Fruit fly (Drosophila melanogaster): ENCODE measurements around the gene Rubicon.

The Rubicon gene

DNA sequence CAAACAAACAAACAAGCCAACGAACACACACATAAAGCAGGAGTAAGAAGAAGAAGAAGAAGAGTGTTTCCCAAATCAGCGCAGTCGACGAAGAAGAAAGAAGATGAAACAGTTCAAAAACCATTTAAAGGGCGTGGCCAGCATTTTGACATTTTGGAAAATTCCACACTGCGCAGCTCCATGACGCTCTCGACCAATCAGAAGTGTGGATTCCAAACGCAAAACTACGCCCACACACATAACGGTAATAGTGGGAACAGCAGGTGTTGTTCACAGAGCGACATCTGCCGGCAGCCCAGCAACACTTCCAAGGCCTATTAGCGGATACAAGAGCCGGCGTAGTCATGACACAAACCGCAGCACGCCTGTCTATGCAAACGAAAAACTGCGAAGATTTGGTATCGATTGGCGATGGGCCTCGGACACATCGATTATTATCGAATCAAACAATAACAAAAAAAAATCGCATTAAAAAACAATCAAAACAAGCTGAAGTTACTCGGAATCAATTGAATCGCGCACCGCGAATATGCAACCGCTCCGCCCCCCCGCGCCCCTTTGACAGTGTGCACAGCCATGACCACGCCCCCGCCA lies at the start of gene Rubicon:
TSS of gene Rubicon (plus strand) at position 433 of the 594 bp plus-strand sequence.
- TF ChIP-seq CG6854 (GFP tag; optimal IDR thresholded peaks at IDR 0.05) = peak; percentile 5
- TF ChIP-seq achi (GFP tag; optimal IDR thresholded peaks at IDR 0.05) = peak; percentile 4
- peak; percentile 53 for TF ChIP-seq Ets96B (tag; optimal IDR thresholded peaks at IDR 0.05)
- TF ChIP-seq esn (GFP tag; optimal IDR thresholded peaks at IDR 0.05) = peak; percentile 0
- peak; percentile 9 for TF ChIP-seq pdm3 (GFP tag; optimal IDR thresholded peaks at IDR 0.05)
- TF ChIP-seq dsx (GFP tag; optimal IDR thresholded peaks at IDR 0.05; ENCODE audit: poor library complexity, severe bottlenecking) = peak; percentile 49
- peak; percentile 44 for TF ChIP-seq svp (GFP tag)
- no peak for TF ChIP-seq Blimp-1 (GFP tag; optimal IDR thresholded peaks at IDR 0.05)
- no peak for TF ChIP-seq lz (GFP tag; optimal IDR thresholded peaks at IDR 0.05)
- no peak for TF ChIP-seq Met (GFP tag; optimal IDR thresholded peaks at IDR 0.05)
- TF ChIP-seq Ets21C (GFP tag; optimal IDR thresholded peaks at IDR 0.05) = no peak
- peak; percentile 81 for TF ChIP-seq CG6276 (GFP tag; optimal IDR thresholded peaks at IDR 0.05)
- no peak for TF ChIP-seq CG31627 (GFP tag; optimal IDR thresholded peaks at IDR 0.05)
- TF ChIP-seq CG8632 (GFP tag; optimal IDR thresholded peaks at IDR 0.05) = no peak
- TF ChIP-seq cyc (GFP tag; optimal IDR thresholded peaks at IDR 0.05) = peak; percentile 33
- peak; percentile 58 for TF ChIP-seq spab (GFP tag; optimal IDR thresholded peaks at IDR 0.05)
- TF ChIP-seq Hr4 (GFP tag; optimal IDR thresholded peaks at IDR 0.05) = no peak
- peak; percentile 64 for TF ChIP-seq CG16779 (tag; optimal IDR thresholded peaks at IDR 0.05)
- TF ChIP-seq CG1621 (tag; optimal IDR thresholded peaks at IDR 0.05) = peak; percentile 77
- peak; percentile 68 for TF ChIP-seq Gug (GFP tag; IDR thresholded peaks at IDR 0.05)
- no peak for TF ChIP-seq Sox102F (GFP tag; optimal IDR thresholded peaks at IDR 0.05)
- peak; percentile 29 for TF ChIP-seq CG3919 (GFP tag; optimal IDR thresholded peaks at IDR 0.05)
- peak; percentile 42 for TF ChIP-seq dac (GFP tag; optimal IDR thresholded peaks at IDR 0.05)
- TF ChIP-seq CG3032 (tag; optimal IDR thresholded peaks at IDR 0.05) = peak; percentile 53
- TF ChIP-seq CG6163 (GFP tag; IDR thresholded peaks at IDR 0.05) = peak; percentile 84
- peak; percentile 4 for TF ChIP-seq OdsH (GFP tag; optimal IDR thresholded peaks at IDR 0.05)
- TF ChIP-seq CG10669 (GFP tag; optimal IDR thresholded peaks at IDR 0.05) = peak; percentile 60
- TF ChIP-seq ss (GFP tag; optimal IDR thresholded peaks at IDR 0.05) = peak; percentile 67 to 71
- TF ChIP-seq vri (GFP tag; optimal IDR thresholded peaks at IDR 0.05) = no peak
- peak; percentile 19 for TF ChIP-seq Eip78C (GFP tag)
- TF ChIP-seq eg (GFP tag; IDR thresholded peaks at IDR 0.05) = peak; percentile 88
- TF ChIP-seq CG8119 (GFP tag; IDR thresholded peaks at IDR 0.05) = peak; percentile 82
- peak in 1 of 2 experiments; percentile 66 for TF ChIP-seq salr (GFP tag; optimal IDR thresholded peaks at IDR 0.05)
- peak; percentile 62 for TF ChIP-seq fkh (GFP tag; optimal IDR thresholded peaks at IDR 0.05)
- peak; percentile 75 for TF ChIP-seq CG6808 (GFP tag; optimal IDR thresholded peaks at IDR 0.05)
- TF ChIP-seq CG9139 (GFP tag; optimal IDR thresholded peaks at IDR 0.05) = peak; percentile 79
- peak; percentile 41 for TF ChIP-seq CG32006 (GFP tag; optimal IDR thresholded peaks at IDR 0.05)
- peak; percentile 50 for TF ChIP-seq fd59A (GFP tag; optimal IDR thresholded peaks at IDR 0.05)
- TF ChIP-seq Sox14 (GFP tag; optimal IDR thresholded peaks at IDR 0.05) = peak; percentile 39
- TF ChIP-seq CG15336 (GFP tag; IDR thresholded peaks at IDR 0.05) = peak; percentile 70

DNA sequence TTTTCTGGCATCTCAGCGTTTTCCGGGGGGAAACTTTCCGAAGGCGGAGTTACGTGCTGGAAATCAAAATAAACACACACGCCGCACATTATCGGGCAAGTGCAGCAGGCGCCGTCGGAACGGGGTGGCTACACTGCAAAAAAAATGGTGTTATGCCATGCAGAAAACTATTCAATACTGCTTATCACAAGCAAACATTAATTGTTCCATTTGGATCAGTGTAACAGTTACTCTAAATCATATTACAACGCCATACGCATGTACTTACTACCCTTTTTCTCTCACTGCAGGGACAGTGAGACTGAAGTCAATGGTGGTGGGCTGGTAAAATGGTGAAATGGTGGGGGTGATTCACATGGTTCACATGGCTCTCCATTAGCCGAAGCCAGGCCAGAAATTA lies 49.7 kb upstream of the Rubicon start:
- no peak for TF ChIP-seq Ets96B (tag; optimal IDR thresholded peaks at IDR 0.05)
- no peak for TF ChIP-seq Sox15 (GFP tag; optimal IDR thresholded peaks at IDR 0.05)
- peak; percentile 1 for TF ChIP-seq topi (GFP tag; optimal IDR thresholded peaks at IDR 0.05)
- no peak for TF ChIP-seq CG8632 (GFP tag; optimal IDR thresholded peaks at IDR 0.05)
- peak; percentile 15 for TF ChIP-seq fkh (GFP tag; optimal IDR thresholded peaks at IDR 0.05)
- no peak for TF ChIP-seq CG3032 (tag; optimal IDR thresholded peaks at IDR 0.05)
- no peak for TF ChIP-seq CG11762 (GFP tag; optimal IDR thresholded peaks at IDR 0.05; ENCODE audit: insufficient read depth)
- TF ChIP-seq Sox14 (GFP tag; optimal IDR thresholded peaks at IDR 0.05) = no peak
- TF ChIP-seq CG6276 (GFP tag; optimal IDR thresholded peaks at IDR 0.05) = no peak
- TF ChIP-seq Ets21C (GFP tag; optimal IDR thresholded peaks at IDR 0.05) = no peak
- no peak for TF ChIP-seq CG16779 (tag; optimal IDR thresholded peaks at IDR 0.05)
- TF ChIP-seq ss (GFP tag; optimal IDR thresholded peaks at IDR 0.05) = no peak
- TF ChIP-seq CG8119 (GFP tag; IDR thresholded peaks at IDR 0.05) = no peak
- no peak for TF ChIP-seq Sox102F (GFP tag; optimal IDR thresholded peaks at IDR 0.05)
- TF ChIP-seq acj6 (GFP tag; optimal IDR thresholded peaks at IDR 0.05) = no peak
- no peak for TF ChIP-seq achi (GFP tag; optimal IDR thresholded peaks at IDR 0.05)
- TF ChIP-seq cyc (GFP tag; optimal IDR thresholded peaks at IDR 0.05) = no peak
- TF ChIP-seq svp (GFP tag) = peak; percentile 55
- TF ChIP-seq CG11902 (GFP tag; optimal IDR thresholded peaks at IDR 0.05) = no peak
- no peak for TF ChIP-seq CG3919 (GFP tag; optimal IDR thresholded peaks at IDR 0.05)
- TF ChIP-seq Hr4 (GFP tag; optimal IDR thresholded peaks at IDR 0.05) = no peak
- TF ChIP-seq CG15336 (GFP tag; IDR thresholded peaks at IDR 0.05) = no peak
- no peak for TF ChIP-seq CG6808 (GFP tag; optimal IDR thresholded peaks at IDR 0.05)
- TF ChIP-seq Met (GFP tag; optimal IDR thresholded peaks at IDR 0.05) = peak; percentile 13
- no peak for TF ChIP-seq CG7368 (GFP tag; optimal IDR thresholded peaks at IDR 0.05)
- TF ChIP-seq Eip78C (GFP tag) = peak; percentile 68
- TF ChIP-seq CG6792 (GFP tag; optimal IDR thresholded peaks at IDR 0.05) = no peak

Measured in whole organism, prepupa.